Worm (Caenorhabditis elegans) whole organism, midembryonic: ENCODE measurements around the gene C26E1.2.
"Not testable (repeated sequence)": the region's sequence is repeated elsewhere in the genome, so short reads cannot be mapped to it uniquely, and the experiment has no call there.

Experiments used
- flt-1 ChIP-seq: fragments of 200-800 bp; sonication (Bioruptor generic); IDR thresholded peaks from 2 replicates; pipeline ENCODE4 v1.3.6; 2022; ENCODE audit warnings: missing genetic modification characterization, missing compliant biosample characterization
- med-1 ChIP-seq: sonication (generic microtip); optimal IDR thresholded peaks from 2 replicates; lab custom pipeline; 2017; ENCODE audit warnings: missing genetic modification characterization, mild to moderate bottlenecking, missing compliant biosample characterization, antibody characterized with exemption, missing genetic modification reagents; ENCODE audit not compliant: insufficient read depth
- ref-1 ChIP-seq: fragments of 200-800 bp; sonication (Bioruptor generic); conservative IDR thresholded peaks from 2 replicates; pipeline ENCODE4 v1.3.6; 2022; ENCODE audit warnings: missing genetic modification reagents, missing genetic modification characterization, missing compliant biosample characterization
- ztf-23 ChIP-seq: fragments of 200-800 bp; sonication (Bioruptor generic); IDR thresholded peaks from 2 replicates; pipeline ENCODE4 v1.3.6; 2022; ENCODE audit warnings: missing genetic modification reagents, missing genetic modification characterization, missing compliant biosample characterization

DNA sequence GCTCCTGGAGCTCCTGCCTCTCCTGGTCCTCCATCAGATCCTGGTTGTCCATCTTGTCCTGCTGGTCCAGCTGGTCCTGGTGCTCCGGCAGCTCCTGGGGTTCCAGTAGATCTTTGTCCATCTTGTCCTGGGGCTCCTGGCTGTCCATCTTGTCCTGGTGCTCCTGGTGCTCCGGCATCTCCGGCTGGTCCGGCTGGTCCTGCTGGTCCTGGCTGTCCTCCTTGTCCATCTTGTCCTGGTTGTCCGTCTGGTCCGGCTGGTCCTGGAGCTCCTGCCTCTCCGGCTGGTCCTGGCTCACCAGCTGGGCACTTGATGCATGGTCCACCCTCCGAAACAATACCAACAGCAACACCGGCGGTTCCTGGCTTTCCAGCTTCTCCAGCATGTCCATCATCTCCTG lies 12.3 kb downstream of the C26E1.2 start:
- not testable (repeated sequence) for TF ChIP-seq ref-1; flt-1; med-1 (GFP tag; lab: Kevin White, UChicago); ztf-23 (GFP tag; lab: Robert Waterston, UW)
